Worm (Caenorhabditis elegans) whole organism, L3 larva: Measurements from ENCODE around the gene pqn-10.

Experiments
- ama-1 ChIP-seq: fragments of 150-350 bp; optimal IDR thresholded peaks from 2 replicates; lab custom pipeline; 2018
- ceh-9 ChIP-seq: sonication (generic microtip); optimal IDR thresholded peaks from 2 replicates; lab custom pipeline; 2018; ENCODE audit warnings: missing biosample characterization, missing genetic modification characterization
- elt-2 ChIP-seq: sonication (generic microtip); optimal IDR thresholded peaks from 2 replicates; lab custom pipeline; 2016; ENCODE audit warnings: missing genetic modification reagents, mild to moderate bottlenecking, missing genetic modification characterization, missing compliant biosample characterization
- elt-3 ChIP-seq, 3 experiments: fragments of 150-350 bp in 1 of 3; sonication (generic microtip) in 2 of 3; optimal IDR thresholded peaks; 2 replicates in 2 of 3; 4 replicates in 1 of 3; lab custom pipeline; 2014 to 2017; ENCODE audit warnings: missing biosample characterization in 3 of 3, missing genetic modification characterization in 3 of 3
- fkh-10 ChIP-seq: sonication (generic microtip); optimal IDR thresholded peaks from 2 replicates; lab custom pipeline; 2017; ENCODE audit warnings: missing biosample characterization, missing genetic modification reagents, missing genetic modification characterization
- lin-39 ChIP-seq: fragments of 150-350 bp; optimal IDR thresholded peaks from 2 replicates; lab custom pipeline; 2018; ENCODE audit warnings: missing biosample characterization, missing genetic modification reagents, missing genetic modification characterization
- mdl-1 ChIP-seq: fragments of 150-350 bp; optimal IDR thresholded peaks from 2 replicates; lab custom pipeline; 2014; ENCODE audit warnings: missing biosample characterization, missing genetic modification characterization
- nhr-25 ChIP-seq: sonication (generic microtip); optimal IDR thresholded peaks from 2 replicates; lab custom pipeline; 2017; ENCODE audit warnings: missing biosample characterization, missing genetic modification characterization
- nhr-43 ChIP-seq: sonication (generic microtip); optimal IDR thresholded peaks from 2 replicates; lab custom pipeline; 2016; ENCODE audit warnings: mild to moderate bottlenecking, missing genetic modification characterization, missing compliant biosample characterization; ENCODE audit not compliant: poor library complexity, severe bottlenecking
- nhr-77 ChIP-seq: fragments of 150-350 bp; optimal IDR thresholded peaks from 2 replicates; lab custom pipeline; 2014; ENCODE audit warnings: missing biosample characterization, missing genetic modification characterization
- snpc-4 ChIP-seq: fragments of 150-350 bp; optimal IDR thresholded peaks from 2 replicates; lab custom pipeline; 2014; ENCODE audit warnings: missing biosample characterization, missing genetic modification characterization
- unc-39 ChIP-seq: sonication (generic microtip); optimal IDR thresholded peaks from 4 replicates; lab custom pipeline; 2017; ENCODE audit warnings: missing biosample characterization, missing genetic modification characterization
- unc-62 ChIP-seq: fragments of 150-350 bp; sonication (generic microtip); optimal IDR thresholded peaks from 4 replicates; lab custom pipeline; 2014; ENCODE audit warnings: missing biosample characterization, missing genetic modification reagents, missing genetic modification characterization
- ztf-4 ChIP-seq: fragments of 150-350 bp; optimal IDR thresholded peaks from 2 replicates; lab custom pipeline; 2014; ENCODE audit warnings: missing biosample characterization, missing genetic modification characterization

- TF ChIP-seq unc-39 (tag; lab: Kevin White, UChicago), result no peak
- TF ChIP-seq nhr-25 (tag; lab: Kevin White, UChicago), result no peak
- no peak for TF ChIP-seq ama-1 (lab: Kevin White, UChicago)
- no peak for TF ChIP-seq fkh-10 (GFP tag; lab: Kevin White, UChicago)
- TF ChIP-seq nhr-43, result no peak
- TF ChIP-seq lin-39 (tag; lab: Kevin White, UChicago), result no peak
- TF ChIP-seq unc-62, result no peak
- no peak for TF ChIP-seq elt-2 (tag; lab: Kevin White, UChicago)
- TF ChIP-seq elt-3 (tag; optimal IDR thresholded peaks at IDR 0.05; lab: Kevin White, UChicago), result no peak
- no peak for TF ChIP-seq ztf-4 (tag; lab: Kevin White, UChicago)
- no peak for TF ChIP-seq ceh-9
- no peak for TF ChIP-seq snpc-4
- TF ChIP-seq mdl-1 (tag; lab: Kevin White, UChicago), result no peak
- TF ChIP-seq nhr-77 (tag; lab: Kevin White, UChicago), result no peak
Observed at ce11 chrIII:6514673-6515072, 13.3 kb upstream of the pqn-10 start, which contains the start of gene acr-5.
